Fruit fly (Drosophila melanogaster) whole organism, wandering third instar larva: ENCODE measurements around the gene Sem1.

ENCODE experiments used
- Dif ChIP-seq: fragments of 200-275, 200-300 bp; sonication (Bioruptor generic); optimal IDR thresholded peaks from 2 replicates; lab custom pipeline; 2018; ENCODE audit warnings: missing biosample characterization, missing genetic modification characterization; ENCODE audit not compliant: partially characterized antibody
- HLH106 ChIP-seq: fragments of 200-800 bp; optimal IDR thresholded peaks from 3 replicates; lab custom pipeline; 2019; ENCODE audit warnings: missing biosample characterization, mild to moderate bottlenecking, missing genetic modification characterization, moderate library complexity
- h ChIP-seq: fragments of 200-800 bp; sonication (Bioruptor generic); optimal IDR thresholded peaks from 3 replicates; lab custom pipeline; 2016; ENCODE audit warnings: missing biosample characterization, mild to moderate bottlenecking, missing genetic modification characterization
- lola ChIP-seq: fragments of >200 bp; optimal IDR thresholded peaks from 2 replicates; lab custom pipeline; 2017; ENCODE audit warnings: missing biosample characterization, missing genetic modification characterization
- rgr ChIP-seq: fragments of 200-800 bp; sonication (Bioruptor generic); optimal IDR thresholded peaks from 3 replicates; lab custom pipeline; 2016; ENCODE audit warnings: missing biosample characterization, mild to moderate bottlenecking, missing genetic modification characterization

DNA sequence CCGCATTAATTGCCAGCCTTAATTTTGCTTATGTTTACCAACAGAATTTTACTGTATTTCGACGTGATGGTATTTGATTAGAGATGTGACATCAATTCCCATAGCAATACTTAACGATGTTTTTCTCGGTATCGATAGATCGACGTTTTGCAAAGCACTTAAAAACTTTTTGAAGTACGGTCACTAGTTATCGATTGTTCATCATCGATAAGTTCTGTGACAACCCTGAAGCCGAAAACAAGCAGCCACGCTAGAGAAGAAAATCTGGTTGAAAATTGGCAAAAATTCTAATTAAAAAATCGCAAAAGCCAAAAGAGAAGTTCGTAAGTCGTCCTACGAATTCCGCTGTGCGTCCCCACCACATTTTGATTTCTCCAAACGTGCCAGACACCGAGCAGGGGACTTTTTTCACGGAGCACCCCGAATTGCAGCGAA, 31.3 kb upstream of the Sem1 start, which contains the start of the genes Rab30 and Caper:
- TF ChIP-seq lola (GFP tag; lab: Kevin White, UChicago) (no peak), rgr (GFP tag; lab: Kevin White, UChicago) (peak; percentile 70), HLH106 (peak; percentile 51), Dif (GFP tag; lab: Kevin White, UChicago) (no peak), h (GFP tag; lab: Kevin White, UChicago) (peak; percentile 74)
